Fruit fly (Drosophila melanogaster): Measurements from ENCODE around the gene baz.

baz gene

DNA sequence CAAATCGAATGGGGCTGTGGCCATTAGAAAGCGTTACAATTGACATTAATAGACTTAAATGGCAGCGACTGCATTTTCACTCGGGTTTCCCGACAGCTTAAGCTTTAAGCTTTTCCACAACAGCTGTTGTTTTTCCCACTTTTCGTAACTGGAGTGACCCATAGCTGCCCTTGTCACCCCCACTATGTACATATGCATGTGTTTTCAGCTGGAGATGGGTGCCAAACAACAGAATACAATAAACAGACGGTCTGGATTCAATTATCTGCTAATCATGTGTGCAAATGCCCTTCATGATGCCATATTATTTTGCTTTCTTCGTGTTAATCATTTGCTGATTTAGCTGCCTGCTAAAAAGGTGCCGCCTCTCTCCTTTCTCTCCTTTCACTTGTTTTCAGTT, 23.7 kb downstream of the baz start:
- no peak for TF ChIP-seq jim (GFP tag; optimal IDR thresholded peaks at IDR 0.05)
- TF ChIP-seq Hr83 (GFP tag; optimal IDR thresholded peaks at IDR 0.05; ENCODE audit: poor library complexity, severe bottlenecking): peak; percentile 61

DNA sequence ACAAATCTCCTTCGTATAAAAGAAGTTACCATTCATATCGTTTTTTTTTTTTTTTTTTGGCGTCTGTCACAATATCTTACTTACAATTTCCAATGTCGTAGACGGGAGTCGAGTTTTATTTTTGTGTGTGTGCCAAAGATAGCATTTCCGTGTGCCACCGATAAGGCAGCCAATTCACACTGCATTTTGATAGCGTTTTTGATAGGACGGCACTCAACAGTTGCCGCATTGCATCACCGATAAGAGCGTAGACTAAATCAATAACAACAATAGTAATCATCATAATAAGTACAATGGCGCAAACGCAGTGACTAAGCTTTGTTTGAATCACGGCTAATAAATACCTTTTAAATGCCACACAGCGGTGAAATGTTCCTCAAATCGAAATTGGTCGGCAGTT, 26.6 kb downstream of the baz start:
- no peak for TF ChIP-seq Sp1 (GFP tag; optimal IDR thresholded peaks at IDR 0.05)
- no peak for TF ChIP-seq OdsH (GFP tag; optimal IDR thresholded peaks at IDR 0.05)
- no peak for TF ChIP-seq foxo (GFP tag; optimal IDR thresholded peaks at IDR 0.05)
- TF ChIP-seq ey (GFP tag; optimal IDR thresholded peaks at IDR 0.05): no peak
- TF ChIP-seq Dif (GFP tag; optimal IDR thresholded peaks at IDR 0.05; ENCODE audit: partially characterized antibody): no peak
- no peak for TF ChIP-seq fru (GFP tag; optimal IDR thresholded peaks at IDR 0.05)
- TF ChIP-seq Vsx2 (GFP tag; optimal IDR thresholded peaks at IDR 0.05; ENCODE audit: partially characterized antibody): no peak
- TF ChIP-seq GATAd (GFP tag; optimal IDR thresholded peaks at IDR 0.05): no peak
- no peak for TF ChIP-seq dl (GFP tag; optimal IDR thresholded peaks at IDR 0.05; ENCODE audit: insufficient read depth in 1 of 2, partially characterized antibody in 2 of 2)

DNA sequence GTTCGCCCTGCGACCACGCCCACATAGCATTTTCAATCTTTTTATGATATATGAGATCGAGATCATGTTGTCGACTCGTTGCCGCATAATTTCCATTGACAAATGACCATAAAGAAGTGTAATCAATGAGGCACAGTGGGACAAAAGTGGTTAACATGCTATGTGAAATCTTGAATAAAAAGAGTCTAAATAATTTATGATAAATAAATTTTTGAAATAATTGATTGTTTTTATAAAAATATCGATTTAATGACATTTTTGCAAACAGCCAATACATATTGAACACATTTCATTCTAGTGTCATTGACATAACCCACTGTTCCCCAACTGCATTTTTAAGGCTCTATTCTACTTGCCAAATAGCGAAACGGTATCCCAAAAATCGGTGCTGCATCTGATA, 27.7 kb downstream of the baz start:
- TF ChIP-seq dsf (GFP tag; optimal IDR thresholded peaks at IDR 0.05; ENCODE audit: borderline replicate concordance): no peak
- TF ChIP-seq foxo (GFP tag; optimal IDR thresholded peaks at IDR 0.05): no peak
- TF ChIP-seq OdsH (GFP tag; optimal IDR thresholded peaks at IDR 0.05): peak; percentile 20
- peak; percentile 36 for TF ChIP-seq psq (GFP tag; optimal IDR thresholded peaks at IDR 0.05)
- no peak for TF ChIP-seq Hr83 (GFP tag; optimal IDR thresholded peaks at IDR 0.05; ENCODE audit: poor library complexity, severe bottlenecking)
- no peak for TF ChIP-seq tai (GFP tag; optimal IDR thresholded peaks at IDR 0.05)
- TF ChIP-seq rgr (GFP tag; optimal IDR thresholded peaks at IDR 0.05): peak; percentile 32
- no peak for TF ChIP-seq ey (GFP tag; optimal IDR thresholded peaks at IDR 0.05)
- peak; percentile 16 for TF ChIP-seq h (GFP tag; optimal IDR thresholded peaks at IDR 0.05)

DNA sequence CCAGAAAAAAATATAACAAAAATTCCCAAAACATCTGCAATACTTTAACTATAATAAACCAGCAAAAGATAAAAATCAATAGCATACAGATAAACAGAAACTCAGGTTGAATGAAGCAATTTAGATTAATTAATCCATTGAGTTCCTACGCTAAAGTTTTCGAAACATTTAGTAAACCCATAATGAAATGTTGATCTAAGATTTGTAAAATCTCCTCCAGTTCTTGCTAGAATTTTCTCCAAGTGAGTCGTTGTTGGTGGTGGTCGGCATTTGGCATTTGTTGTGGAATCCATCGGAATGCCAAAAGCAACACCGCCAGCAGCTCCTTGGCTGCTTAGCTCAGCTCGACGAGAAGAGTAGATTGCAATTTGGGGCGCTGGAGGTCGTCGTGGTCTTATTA, 28.4 kb downstream of the baz start:
- TF ChIP-seq Hnf4 (GFP tag; optimal IDR thresholded peaks at IDR 0.05): no peak
- TF ChIP-seq HLH106 (tag; optimal IDR thresholded peaks at IDR 0.05): peak; percentile 25

DNA sequence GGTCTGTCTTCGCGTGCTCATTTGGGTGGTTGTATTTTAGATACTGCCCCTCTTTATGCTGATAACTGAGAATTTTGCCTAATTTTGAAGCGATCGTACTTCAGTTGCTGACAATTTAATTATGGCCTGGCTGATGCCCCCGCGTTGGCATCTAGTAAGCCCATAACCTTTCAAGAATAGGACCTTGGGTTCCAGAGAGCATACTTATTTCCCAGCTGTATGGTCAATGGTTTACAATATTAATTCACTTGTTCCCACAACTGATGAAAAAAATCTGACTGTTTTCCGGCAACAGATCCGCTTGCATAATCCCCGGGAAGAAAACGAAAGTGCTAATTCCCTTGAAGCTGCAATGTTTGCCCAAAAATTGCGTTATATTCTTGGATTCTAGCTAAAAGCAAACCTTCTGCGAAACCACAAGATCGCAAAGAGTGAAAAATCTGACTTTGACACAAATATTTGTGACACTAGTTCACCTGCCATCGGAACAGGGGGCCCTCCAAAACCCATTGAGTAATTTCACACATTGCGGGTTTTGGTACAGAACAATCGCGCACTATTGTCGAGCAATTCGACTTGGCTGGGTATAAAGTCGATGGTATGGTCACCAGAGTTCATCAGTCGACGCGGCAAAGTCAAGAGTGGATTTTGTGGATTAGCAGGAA, 42.8 kb downstream of the baz start, which contains the start of the genes TTLL1A and CG5070:
TTLL1A (minus strand) TSS at position 101 of the 665 bp plus-strand sequence.
CG5070 (plus strand) TSS at position 615 of the 665 bp plus-strand sequence.
- TF ChIP-seq N (GFP tag; optimal IDR thresholded peaks at IDR 0.05): no peak
- TF ChIP-seq foxo (GFP tag; optimal IDR thresholded peaks at IDR 0.05): no peak
- TF ChIP-seq Vsx2 (GFP tag; optimal IDR thresholded peaks at IDR 0.05; ENCODE audit: partially characterized antibody): no peak
- TF ChIP-seq dl (GFP tag; optimal IDR thresholded peaks at IDR 0.05; ENCODE audit: insufficient read depth in 1 of 2, partially characterized antibody in 2 of 2): no peak
- TF ChIP-seq Hnf4 (GFP tag; optimal IDR thresholded peaks at IDR 0.05): no peak
- no peak for TF ChIP-seq Rel (GFP tag; optimal IDR thresholded peaks at IDR 0.05)
- no peak for TF ChIP-seq Rel (tag; optimal IDR thresholded peaks at IDR 0.05)
- TF ChIP-seq Sp1 (GFP tag; optimal IDR thresholded peaks at IDR 0.05): no peak
- no peak for TF ChIP-seq rgr (GFP tag; optimal IDR thresholded peaks at IDR 0.05)
- TF ChIP-seq CG32264 (GFP tag; optimal IDR thresholded peaks at IDR 0.05): no peak
- no peak for TF ChIP-seq sage (GFP tag; optimal IDR thresholded peaks at IDR 0.05)
- TF ChIP-seq Dif (GFP tag; optimal IDR thresholded peaks at IDR 0.05; ENCODE audit: partially characterized antibody): no peak
- no peak for TF ChIP-seq dsf (GFP tag; optimal IDR thresholded peaks at IDR 0.05; ENCODE audit: borderline replicate concordance)

DNA sequence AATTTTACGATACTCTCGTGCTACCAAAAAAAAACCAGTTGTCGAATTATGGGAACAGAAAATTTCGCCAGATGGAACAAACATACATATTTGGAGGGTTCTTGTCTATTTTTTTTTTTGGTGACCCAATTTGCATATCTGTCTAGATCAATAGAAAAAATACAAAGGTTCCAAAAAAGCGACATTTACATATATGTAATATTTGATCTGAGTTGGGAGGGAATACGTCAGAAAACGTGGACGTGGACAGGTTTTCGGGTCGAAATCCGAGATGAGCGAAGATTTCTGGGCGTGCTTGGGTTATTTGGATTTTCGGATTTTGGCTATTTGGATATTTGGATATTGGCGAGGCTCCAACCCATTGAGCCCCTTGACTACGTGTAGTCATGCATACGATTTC, 45.2 kb downstream of the baz start:
- TF ChIP-seq fru (GFP tag; optimal IDR thresholded peaks at IDR 0.05): no peak
- TF ChIP-seq dl (GFP tag; optimal IDR thresholded peaks at IDR 0.05; ENCODE audit: insufficient read depth in 1 of 2, partially characterized antibody in 2 of 2): no peak
- TF ChIP-seq Mio (GFP tag; optimal IDR thresholded peaks at IDR 0.05): no peak
- TF ChIP-seq Dif (GFP tag; optimal IDR thresholded peaks at IDR 0.05; ENCODE audit: partially characterized antibody): no peak

DNA sequence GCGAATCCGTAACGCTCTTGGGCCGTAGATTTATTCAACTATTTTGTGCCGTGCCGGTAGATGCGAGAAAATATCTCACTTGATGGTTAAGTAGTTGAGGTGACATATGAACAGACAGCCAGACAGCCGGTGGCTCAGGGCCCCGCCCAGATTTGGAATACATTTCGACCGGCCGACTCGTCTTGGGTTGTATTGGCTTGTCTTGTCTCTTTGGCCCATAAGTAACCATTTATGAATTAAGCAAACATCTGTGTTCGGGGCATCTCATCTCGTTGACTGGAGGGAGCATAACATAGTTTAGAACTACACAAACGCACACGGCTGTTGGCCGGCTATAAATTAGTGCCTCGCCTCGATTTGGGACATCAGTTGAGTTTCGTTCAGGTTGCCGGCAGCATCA, 46.2 kb downstream of the baz start, which contains the start of gene CG32564:
CG32564 (plus strand) TSS at position 362 of the 400 bp plus-strand sequence.
- TF ChIP-seq CG9705 (GFP tag; optimal IDR thresholded peaks at IDR 0.05) (no peak), br (GFP tag; optimal IDR thresholded peaks at IDR 0.05) (no peak), h (GFP tag; optimal IDR thresholded peaks at IDR 0.05) (no peak), fru (GFP tag; optimal IDR thresholded peaks at IDR 0.05) (no peak), sage (GFP tag; optimal IDR thresholded peaks at IDR 0.05) (no peak), Mio (GFP tag; optimal IDR thresholded peaks at IDR 0.05) (no peak), dsf (GFP tag; optimal IDR thresholded peaks at IDR 0.05; ENCODE audit: borderline replicate concordance) (no peak), Myc (optimal IDR thresholded peaks at IDR 0.05) (no peak), Vsx2 (GFP tag; optimal IDR thresholded peaks at IDR 0.05; ENCODE audit: partially characterized antibody) (no peak), Sp1 (GFP tag; optimal IDR thresholded peaks at IDR 0.05) (no peak), CG32264 (GFP tag; optimal IDR thresholded peaks at IDR 0.05) (no peak), HLH106 (tag; optimal IDR thresholded peaks at IDR 0.05) (no peak), GATAd (GFP tag; optimal IDR thresholded peaks at IDR 0.05) (no peak), dl (GFP tag; optimal IDR thresholded peaks at IDR 0.05; ENCODE audit: insufficient read depth in 1 of 2, partially characterized antibody in 2 of 2) (no peak)
